Worm (Caenorhabditis elegans): ENCODE measurements around the gene zipt-2.1.

The zipt-2.1 gene

ce11 chrIV:10765053-10765452 is 34.4 kb upstream of the zipt-2.1 start, which contains the start of gene T25B9.12:
TSS of gene T25B9.12 (plus strand) at chrIV:10765353.
- TF ChIP-seq hlh-15 (tag; optimal IDR thresholded peaks at IDR 0.05), result no peak
- no peak for TF ChIP-seq syd-9 (tag; optimal IDR thresholded peaks at IDR 0.05)
- no peak for TF ChIP-seq K09A11.1 (tag; optimal IDR thresholded peaks at IDR 0.05; ENCODE audit: insufficient read depth)
- TF ChIP-seq ceh-9 (tag; optimal IDR thresholded peaks at IDR 0.05), result no peak
- TF ChIP-seq K02D7.2 (tag; optimal IDR thresholded peaks at IDR 0.05), result no peak
- TF ChIP-seq sox-2 (GFP tag; IDR thresholded peaks at IDR 0.05), result no peak

DNA sequence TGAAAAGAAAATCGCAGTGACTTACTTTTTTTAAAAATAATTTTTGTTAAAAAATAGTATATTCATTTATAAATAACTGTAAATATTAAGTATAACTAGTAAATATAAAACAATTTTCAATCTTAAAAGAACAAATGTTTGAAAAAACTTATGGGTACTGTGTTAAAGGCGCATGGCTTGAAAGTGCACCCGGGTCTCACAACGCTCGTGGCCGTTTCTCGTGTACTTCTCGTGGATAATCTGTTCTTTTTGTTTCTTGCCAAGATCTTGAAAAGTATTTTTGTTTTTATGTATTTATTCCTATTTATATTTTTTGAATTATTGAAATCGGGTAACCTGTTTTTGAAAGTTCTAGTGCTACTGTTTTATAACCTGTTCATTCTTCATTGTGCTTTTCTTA is 33.4 kb upstream of the zipt-2.1 start:
- TF ChIP-seq ceh-30 (tag; optimal IDR thresholded peaks at IDR 0.05), result no peak
- no peak for TF ChIP-seq che-1 (tag; optimal IDR thresholded peaks at IDR 0.05)
- TF ChIP-seq ceh-9 (tag; optimal IDR thresholded peaks at IDR 0.05), result no peak
- no peak for TF ChIP-seq ceh-34 (tag; optimal IDR thresholded peaks at IDR 0.05)
- TF ChIP-seq pqm-1 (tag; optimal IDR thresholded peaks at IDR 0.05), result no peak
- TF ChIP-seq hlh-13 (GFP tag; optimal IDR thresholded peaks at IDR 0.05), result no peak
- no peak for TF ChIP-seq syd-9 (tag; optimal IDR thresholded peaks at IDR 0.05)
- no peak for TF ChIP-seq nhr-11 (tag; optimal IDR thresholded peaks at IDR 0.05)
- no peak for TF ChIP-seq ref-2 (tag; optimal IDR thresholded peaks at IDR 0.05)

DNA sequence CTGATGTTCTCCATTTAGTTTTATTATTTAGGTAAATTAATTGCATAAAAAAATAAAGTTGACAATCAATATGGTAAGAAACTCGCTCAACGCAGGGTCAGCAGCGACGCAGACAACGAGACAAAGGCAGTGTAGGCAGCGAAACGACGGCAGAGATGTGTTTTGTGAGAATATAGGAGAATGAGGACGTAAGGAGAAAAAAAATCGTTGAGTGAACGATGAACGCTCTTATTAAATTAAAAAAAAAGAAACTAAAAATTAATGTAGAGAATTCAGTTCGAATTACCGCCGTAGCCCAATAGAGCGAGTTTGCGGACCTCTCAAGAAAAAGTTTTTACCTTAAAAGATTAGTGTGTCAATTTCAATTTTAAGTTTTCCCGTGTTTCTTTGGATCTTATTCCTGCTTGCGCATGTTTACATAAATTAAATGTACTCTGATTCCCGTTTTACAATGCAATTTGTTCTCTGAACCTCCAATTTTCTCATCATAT is 31.3 kb upstream of the zipt-2.1 start, which contains the start of gene T25B9.8:
Gene T25B9.8 (minus strand): TSS at position 51 of the 491 bp plus-strand sequence.
- no peak for TF ChIP-seq ceh-24 (tag; optimal IDR thresholded peaks at IDR 0.05)
- TF ChIP-seq eyg-1 (tag; optimal IDR thresholded peaks at IDR 0.05), result no peak
- TF ChIP-seq unc-42 (tag; optimal IDR thresholded peaks at IDR 0.05), result peak; percentile 33
- no peak for TF ChIP-seq tbx-2 (tag; optimal IDR thresholded peaks at IDR 0.05)
- TF ChIP-seq ztf-16 (tag; optimal IDR thresholded peaks at IDR 0.05), result no peak

- no peak for TF ChIP-seq pax-1 (tag; optimal IDR thresholded peaks at IDR 0.05)
- no peak for TF ChIP-seq unc-86 (tag; optimal IDR thresholded peaks at IDR 0.05)
- TF ChIP-seq pag-3 (tag; optimal IDR thresholded peaks at IDR 0.05; ENCODE audit: borderline replicate concordance), result no peak
- no peak for TF ChIP-seq lim-6 (tag; optimal IDR thresholded peaks at IDR 0.05)
- no peak for TF ChIP-seq fkh-6 (tag; optimal IDR thresholded peaks at IDR 0.05)
- no peak for TF ChIP-seq ceh-45 (GFP tag; IDR thresholded peaks at IDR 0.05)
- no peak for TF ChIP-seq npax-4 (tag; optimal IDR thresholded peaks at IDR 0.05)
- no peak for TF ChIP-seq hlh-30 (tag; optimal IDR thresholded peaks at IDR 0.05; ENCODE audit: insufficient read depth)
- no peak for TF ChIP-seq dve-1 (tag; optimal IDR thresholded peaks at IDR 0.05)
- TF ChIP-seq ref-2 (tag; optimal IDR thresholded peaks at IDR 0.05), result no peak
- TF ChIP-seq ceh-6 (GFP tag; optimal IDR thresholded peaks at IDR 0.05), result no peak
- no peak for TF ChIP-seq ztf-16 (tag; optimal IDR thresholded peaks at IDR 0.05)
- TF ChIP-seq mec-3 (tag; optimal IDR thresholded peaks at IDR 0.05; ENCODE audit: borderline replicate concordance), result no peak
- TF ChIP-seq ceh-34 (tag; optimal IDR thresholded peaks at IDR 0.05), result no peak
- no peak for TF ChIP-seq nhr-11 (tag; optimal IDR thresholded peaks at IDR 0.05)
These were observed 30.1 kb upstream of the zipt-2.1 start, which contains the start of gene T25B9.9 for ce11 chrIV:10769353-10769752. TSS of gene T25B9.9 (plus strand) at chrIV:10769653.

DNA sequence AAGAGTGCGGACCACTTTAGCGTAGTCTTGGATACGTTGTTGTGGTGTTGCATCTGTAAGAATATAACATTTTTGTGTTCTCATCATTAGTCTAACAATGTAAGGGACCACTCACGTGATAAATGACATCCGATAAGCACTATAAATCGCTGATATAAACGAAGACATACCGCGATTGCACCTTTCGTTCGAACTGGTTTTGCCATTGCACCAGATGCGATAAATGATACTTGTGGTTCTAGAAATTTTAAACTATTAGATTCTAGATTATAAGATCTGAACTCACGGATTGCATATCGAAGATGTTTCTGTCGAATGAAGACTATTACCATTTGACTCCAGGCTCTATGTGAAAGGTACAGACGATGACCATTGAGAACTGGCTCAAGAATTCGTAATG is 28.2 kb upstream of the zipt-2.1 start:
- TF ChIP-seq sox-4 (tag; optimal IDR thresholded peaks at IDR 0.05), result no peak
- TF ChIP-seq nhr-232 (tag; optimal IDR thresholded peaks at IDR 0.05), result no peak
- TF ChIP-seq T23F11.4 (GFP tag; optimal IDR thresholded peaks at IDR 0.05), result no peak
- TF ChIP-seq mec-3 (tag; optimal IDR thresholded peaks at IDR 0.05; ENCODE audit: borderline replicate concordance), result no peak
- no peak for TF ChIP-seq unc-86 (tag; optimal IDR thresholded peaks at IDR 0.05)
- TF ChIP-seq ceh-2 (tag; optimal IDR thresholded peaks at IDR 0.05), result no peak
- no peak for TF ChIP-seq tbx-2 (tag; optimal IDR thresholded peaks at IDR 0.05)
- TF ChIP-seq dmd-4 (tag; optimal IDR thresholded peaks at IDR 0.05; ENCODE audit: borderline replicate concordance), result no peak
- no peak for TF ChIP-seq ceh-24 (tag; optimal IDR thresholded peaks at IDR 0.05)
- TF ChIP-seq F13H6.1 (tag; optimal IDR thresholded peaks at IDR 0.05), result no peak
- no peak for TF ChIP-seq ceh-14 (tag; optimal IDR thresholded peaks at IDR 0.05)
- TF ChIP-seq K02D7.2 (tag; optimal IDR thresholded peaks at IDR 0.05), result no peak
- TF ChIP-seq zip-5 (tag; optimal IDR thresholded peaks at IDR 0.05), result no peak
- TF ChIP-seq pha-4 (tag; optimal IDR thresholded peaks at IDR 0.05), result no peak
- no peak for TF ChIP-seq ceh-31 (tag; optimal IDR thresholded peaks at IDR 0.05)
- TF ChIP-seq Y22D7AL.16 (tag; optimal IDR thresholded peaks at IDR 0.05), result no peak
- TF ChIP-seq dve-1 (tag; optimal IDR thresholded peaks at IDR 0.05), result no peak
- no peak for TF ChIP-seq ttx-3 (tag; optimal IDR thresholded peaks at IDR 0.05)

All from whole organism, late embryonic.